Worm (Caenorhabditis elegans) whole organism, mixed stage, embryonic: Measurements from ENCODE around the gene egl-6.

Experiments used
- M03D4.4 ChIP-seq: sonication (generic microtip); optimal IDR thresholded peaks from 2 replicates; lab custom pipeline; 2017; ENCODE audit warnings: mild to moderate bottlenecking, missing genetic modification characterization, missing compliant biosample characterization
- ceh-39 ChIP-seq: fragments of 150-350 bp; optimal IDR thresholded peaks from 2 replicates; lab custom pipeline; 2014; ENCODE audit warnings: missing biosample characterization, missing genetic modification characterization
- ceh-43 ChIP-seq: fragments of 200-800 bp; sonication (Bioruptor generic); optimal IDR thresholded peaks from 2 replicates; lab custom pipeline; 2018; ENCODE audit warnings: mild to moderate bottlenecking, missing genetic modification characterization, moderate library complexity, missing compliant biosample characterization
- ceh-83 ChIP-seq: fragments of 200-800 bp; sonication (Bioruptor generic); optimal IDR thresholded peaks from 2 replicates; lab custom pipeline; 2018; ENCODE audit warnings: mild to moderate bottlenecking, missing genetic modification characterization, missing compliant biosample characterization
- cnd-1 ChIP-seq: fragments of 200-800 bp; sonication (Bioruptor generic); optimal IDR thresholded peaks from 2 replicates; lab custom pipeline; 2018; ENCODE audit warnings: mild to moderate bottlenecking, missing genetic modification characterization, missing compliant biosample characterization
- drap-1 ChIP-seq: fragments of 200-800 bp; sonication (Bioruptor generic); optimal IDR thresholded peaks from 3 replicates; lab custom pipeline; 2018; ENCODE audit warnings: mild to moderate bottlenecking, missing genetic modification characterization, missing compliant biosample characterization
- elt-1 ChIP-seq: sonication (generic microtip); optimal IDR thresholded peaks from 2 replicates; lab custom pipeline; 2017; ENCODE audit warnings: missing genetic modification characterization, mild to moderate bottlenecking, missing compliant biosample characterization, antibody characterized with exemption, moderate library complexity, borderline replicate concordance; ENCODE audit not compliant: insufficient read depth
- elt-3 ChIP-seq: fragments of 150-350 bp; optimal IDR thresholded peaks from 2 replicates; lab custom pipeline; 2014; ENCODE audit warnings: missing biosample characterization, missing genetic modification characterization
- flh-1 ChIP-seq: fragments of 200-800 bp; sonication (Bioruptor generic); optimal IDR thresholded peaks from 2 replicates; lab custom pipeline; 2018; ENCODE audit warnings: mild to moderate bottlenecking, missing genetic modification characterization, moderate library complexity, missing compliant biosample characterization
- ham-2 ChIP-seq: fragments of 200-800 bp; sonication (Bioruptor generic); optimal IDR thresholded peaks from 2 replicates; lab custom pipeline; 2018; ENCODE audit warnings: mild to moderate bottlenecking, missing genetic modification characterization, missing compliant biosample characterization
- hlh-1 ChIP-seq: fragments of 150-350 bp; optimal IDR thresholded peaks from 2 replicates; lab custom pipeline; 2014; ENCODE audit warnings: missing biosample characterization, missing genetic modification reagents, missing genetic modification characterization
- lin-13 ChIP-seq: fragments of 150-350 bp; optimal IDR thresholded peaks from 2 replicates; lab custom pipeline; 2014; ENCODE audit warnings: missing biosample characterization, missing genetic modification characterization
- lin-32 ChIP-seq: fragments of 200-800 bp; sonication (Bioruptor generic); optimal IDR thresholded peaks from 2 replicates; lab custom pipeline; 2018; ENCODE audit warnings: mild to moderate bottlenecking, missing genetic modification characterization, missing compliant biosample characterization
- lsy-2 ChIP-seq: fragments of 150-350 bp; optimal IDR thresholded peaks from 2 replicates; lab custom pipeline; 2014; ENCODE audit warnings: missing biosample characterization, missing genetic modification characterization
- mab-5 ChIP-seq: fragments of 150-350 bp; optimal IDR thresholded peaks from 2 replicates; lab custom pipeline; 2014; ENCODE audit warnings: missing biosample characterization, missing genetic modification characterization
- mep-1 ChIP-seq: fragments of 150-350 bp; optimal IDR thresholded peaks from 2 replicates; lab custom pipeline; 2017; ENCODE audit warnings: missing biosample characterization, missing genetic modification reagents, missing genetic modification characterization, inconsistent platforms
- mls-2 ChIP-seq: sonication (generic microtip); optimal IDR thresholded peaks from 2 replicates; lab custom pipeline; 2016; ENCODE audit warnings: mild to moderate bottlenecking, missing genetic modification characterization, moderate library complexity, missing compliant biosample characterization
- nhr-12 ChIP-seq: fragments of 150-350 bp; optimal IDR thresholded peaks from 2 replicates; lab custom pipeline; 2014; ENCODE audit warnings: missing biosample characterization, missing genetic modification characterization
- nhr-2 ChIP-seq: fragments of 150-350 bp; optimal IDR thresholded peaks from 2 replicates; lab custom pipeline; 2014; ENCODE audit warnings: missing biosample characterization, missing genetic modification characterization
- nhr-237 ChIP-seq: fragments of 150-350 bp; optimal IDR thresholded peaks from 2 replicates; lab custom pipeline; 2014; ENCODE audit warnings: missing biosample characterization, missing genetic modification characterization
- nhr-76 ChIP-seq: sonication (generic microtip); optimal IDR thresholded peaks from 2 replicates; lab custom pipeline; 2017; ENCODE audit warnings: missing biosample characterization, missing genetic modification characterization
- pha-4 ChIP-seq: fragments of 150-350 bp; optimal IDR thresholded peaks from 2 replicates; lab custom pipeline; 2018; ENCODE audit warnings: missing biosample characterization, missing genetic modification reagents, missing genetic modification characterization
- sem-2 ChIP-seq: fragments of 200-800 bp; sonication (Bioruptor generic); optimal IDR thresholded peaks from 2 replicates; lab custom pipeline; 2018; ENCODE audit warnings: mild to moderate bottlenecking, missing genetic modification characterization, missing compliant biosample characterization
- snpc-4 ChIP-seq: fragments of 150-350 bp; optimal IDR thresholded peaks from 2 replicates; lab custom pipeline; 2014; ENCODE audit warnings: missing biosample characterization, missing genetic modification characterization
- tbx-8 ChIP-seq: fragments of 200-800 bp; sonication (Bioruptor generic); optimal IDR thresholded peaks from 2 replicates; lab custom pipeline; 2018; ENCODE audit warnings: mild to moderate bottlenecking, missing genetic modification characterization, moderate library complexity, missing compliant biosample characterization
- unc-120 ChIP-seq: sonication (generic microtip); optimal IDR thresholded peaks from 2 replicates; lab custom pipeline; 2017; ENCODE audit warnings: missing genetic modification characterization, missing compliant biosample characterization; ENCODE audit not compliant: poor library complexity, severe bottlenecking
- unc-39 ChIP-seq: fragments of 150-350 bp; optimal IDR thresholded peaks from 2 replicates; lab custom pipeline; 2014; ENCODE audit warnings: missing biosample characterization, missing genetic modification characterization
- unc-62 ChIP-seq: fragments of 150-350 bp; optimal IDR thresholded peaks from 2 replicates; lab custom pipeline; 2014; ENCODE audit warnings: missing biosample characterization, missing genetic modification reagents, missing genetic modification characterization
- zip-8 ChIP-seq: fragments of 150-350 bp; optimal IDR thresholded peaks from 2 replicates; lab custom pipeline; 2014; ENCODE audit warnings: missing biosample characterization, missing genetic modification characterization
- ztf-11 ChIP-seq: fragments of 150-350 bp; optimal IDR thresholded peaks from 2 replicates; lab custom pipeline; 2014; ENCODE audit warnings: missing biosample characterization, missing genetic modification characterization

egl-6 gene

DNA sequence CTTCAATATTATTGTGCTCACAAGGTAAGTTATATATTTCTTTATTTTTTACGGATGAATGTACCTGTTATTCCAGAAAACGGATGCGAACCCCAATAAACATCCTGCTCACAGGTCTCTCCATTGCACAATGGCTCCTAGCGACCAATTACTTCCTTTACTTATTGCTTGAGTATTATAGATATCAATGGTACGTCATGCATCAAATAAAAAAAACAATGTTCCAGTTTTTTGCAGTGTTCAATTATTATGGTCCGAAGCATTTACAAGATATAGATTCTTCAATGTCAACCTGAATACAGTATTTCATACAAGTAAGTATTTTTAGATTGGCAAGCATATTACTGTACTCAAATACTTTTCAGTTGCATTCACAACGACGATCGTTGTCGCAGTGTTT, 2.0 kb downstream of the egl-6 start:
- TF ChIP-seq drap-1 (no peak), flh-1 (GFP tag; lab: Kevin White, UChicago) (no peak), pha-4 (tag; lab: Kevin White, UChicago) (no peak), M03D4.4 (tag; lab: Kevin White, UChicago) (no peak), nhr-2 (tag; lab: Kevin White, UChicago) (no peak), lsy-2 (tag; lab: Kevin White, UChicago) (no peak), elt-3 (no peak), ceh-43 (GFP tag; lab: Kevin White, UChicago) (no peak), mab-5 (tag; lab: Kevin White, UChicago) (no peak), ham-2 (GFP tag; lab: Kevin White, UChicago) (no peak), ztf-11 (tag; lab: Kevin White, UChicago) (no peak), nhr-237 (tag; lab: Kevin White, UChicago) (no peak), sem-2 (no peak), lin-13 (tag; lab: Kevin White, UChicago) (no peak), unc-39 (tag; lab: Kevin White, UChicago) (no peak), tbx-8 (no peak), snpc-4 (tag; lab: Kevin White, UChicago) (no peak)

DNA sequence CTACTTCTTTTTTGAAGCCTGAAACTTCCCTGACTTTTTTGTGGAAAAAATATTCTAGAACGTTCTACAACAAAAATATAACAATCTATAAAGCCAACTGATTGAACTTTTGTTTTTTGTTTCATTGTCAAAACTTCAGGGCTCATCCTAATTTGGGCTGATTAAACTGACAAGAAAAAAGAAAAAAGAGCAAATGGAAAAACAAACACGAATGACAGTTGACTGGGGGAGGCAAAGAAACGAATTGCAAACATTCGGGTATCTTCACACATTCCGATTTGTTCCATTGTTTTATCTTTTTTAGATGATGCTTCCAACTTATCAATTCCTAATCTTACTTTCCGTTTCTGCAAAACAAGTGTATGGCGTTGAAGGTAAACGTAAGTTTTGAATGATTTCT, 4.6 kb downstream of the egl-6 start, which contains the start of gene C46F4.3:
Gene C46F4.3, plus strand, starts transcription at position 301 of the 400 bp plus-strand sequence.
- no peak for TF ChIP-seq tbx-8
- no peak for TF ChIP-seq cnd-1
- no peak for TF ChIP-seq ceh-43 (GFP tag; lab: Kevin White, UChicago)
- no peak for TF ChIP-seq mls-2 (tag; lab: Kevin White, UChicago)
- TF ChIP-seq unc-39 (tag; lab: Kevin White, UChicago) = no peak
- TF ChIP-seq elt-1 (tag; lab: Kevin White, UChicago) = no peak

DNA sequence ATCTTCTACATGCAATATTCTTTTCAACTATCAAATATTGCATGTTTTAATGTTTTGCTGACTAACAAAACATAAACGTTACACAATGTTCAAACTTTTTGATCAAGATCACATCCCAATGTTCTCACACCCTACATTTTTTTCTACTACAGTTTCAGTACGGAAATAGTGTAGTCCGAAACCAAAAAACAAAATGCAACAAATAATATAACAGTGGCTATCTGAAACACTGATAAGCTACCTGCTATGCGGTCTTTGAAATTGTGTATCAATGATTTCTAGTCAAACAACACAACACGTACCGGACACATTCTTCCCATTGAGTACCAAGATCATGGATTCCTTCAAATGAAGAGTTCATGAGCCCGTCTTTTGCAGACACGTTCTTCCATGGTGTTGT, 10.4 kb downstream of the egl-6 start:
- TF ChIP-seq snpc-4 (tag; lab: Kevin White, UChicago) (no peak), nhr-76 (tag; lab: Kevin White, UChicago) (no peak), cnd-1 (no peak), elt-3 (no peak), pha-4 (tag; lab: Kevin White, UChicago) (no peak), mab-5 (tag; lab: Kevin White, UChicago) (no peak), flh-1 (GFP tag; lab: Kevin White, UChicago) (no peak), ceh-83 (GFP tag; lab: Kevin White, UChicago) (no peak), tbx-8 (no peak), zip-8 (tag; lab: Kevin White, UChicago) (no peak), mls-2 (tag; lab: Kevin White, UChicago) (no peak), ham-2 (GFP tag; lab: Kevin White, UChicago) (no peak), elt-1 (tag; lab: Kevin White, UChicago) (no peak), nhr-2 (tag; lab: Kevin White, UChicago) (no peak), hlh-1 (tag; lab: Kevin White, UChicago) (no peak), nhr-12 (tag; lab: Kevin White, UChicago) (no peak), mep-1 (tag; lab: Kevin White, UChicago) (no peak)

ce11 chrX:5942171-5942570, 11.2 kb downstream of the egl-6 start:
- TF ChIP-seq unc-62 (GFP tag; lab: Kevin White, UChicago) (peak; percentile 21), hlh-1 (tag; lab: Kevin White, UChicago) (peak; percentile 31), ceh-39 (tag; lab: Kevin White, UChicago) (no peak), unc-120 (peak; percentile 47)

DNA sequence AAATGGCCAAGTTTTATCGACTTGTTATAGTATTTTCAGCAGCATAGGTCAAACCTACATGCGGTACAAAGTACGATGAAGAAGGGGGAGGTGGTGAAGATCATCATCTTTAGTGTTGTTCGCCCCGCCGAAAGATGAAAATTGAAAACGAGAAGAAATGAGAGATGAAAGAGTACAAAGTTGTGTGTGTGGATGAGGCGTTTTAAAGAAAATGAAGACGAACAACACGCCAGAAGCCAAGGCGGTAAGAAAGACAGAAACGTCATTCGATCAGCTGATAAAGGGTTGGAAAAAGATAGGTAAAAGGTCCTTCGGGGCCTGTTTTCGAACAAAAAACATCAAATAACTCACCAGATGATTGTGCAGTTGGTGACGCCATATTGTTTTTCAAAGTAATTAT, 13.0 kb downstream of the egl-6 start:
- TF ChIP-seq unc-120 = no peak
- no peak for TF ChIP-seq mep-1 (tag; lab: Kevin White, UChicago)
- no peak for TF ChIP-seq snpc-4 (tag; lab: Kevin White, UChicago)
- TF ChIP-seq unc-62 (GFP tag; lab: Kevin White, UChicago) = no peak
- TF ChIP-seq sem-2 = no peak
- TF ChIP-seq lin-32 (GFP tag; lab: Kevin White, UChicago) = no peak
- no peak for TF ChIP-seq M03D4.4 (tag; lab: Kevin White, UChicago)
- TF ChIP-seq cnd-1 = no peak
- no peak for TF ChIP-seq nhr-12 (tag; lab: Kevin White, UChicago)
